Fruit fly (Drosophila melanogaster): ENCODE results near the gene CG18304.

Gene CG18304

DNA sequence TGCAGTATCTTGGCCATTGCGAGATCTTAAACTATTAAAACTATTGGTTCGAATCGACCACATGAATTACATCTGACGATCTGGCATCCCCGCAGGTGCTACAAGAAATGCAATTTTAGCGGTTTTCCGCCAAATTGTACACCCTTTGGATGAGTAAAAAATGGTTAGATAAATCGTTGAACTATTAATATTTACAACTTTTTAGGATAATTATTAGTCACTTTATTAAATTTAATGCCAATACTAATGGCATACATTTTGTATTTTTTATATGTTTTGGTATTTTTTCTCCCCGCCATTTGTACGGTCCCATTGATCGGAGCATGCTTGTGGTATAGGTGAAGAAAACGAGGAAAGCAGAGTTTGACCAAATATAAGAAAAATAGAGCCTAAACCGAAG lies 34.9 kb downstream of the CG18304 start, which contains the start of the genes Polr1F and Rat1:
Gene Polr1F, minus strand, starts transcription at position 84 of the 400 bp plus-strand sequence.
Gene Rat1, plus strand, starts transcription at position 323 of the 400 bp plus-strand sequence.
- TF ChIP-seq ey (GFP tag; optimal IDR thresholded peaks at IDR 0.05) (peak; percentile 30), Myc (optimal IDR thresholded peaks at IDR 0.05) (peak; percentile 89), psq (GFP tag; optimal IDR thresholded peaks at IDR 0.05) (peak; percentile 13), sv (GFP tag; optimal IDR thresholded peaks at IDR 0.05) (peak; percentile 43), Mio (GFP tag; optimal IDR thresholded peaks at IDR 0.05) (no peak), CG9705 (GFP tag; optimal IDR thresholded peaks at IDR 0.05) (no peak)

Data from whole organism, wandering third instar larva.